Fruit fly (Drosophila melanogaster) whole organism, wandering third instar larva: ENCODE data around the gene CG45089.
A peak's percentile ranks its signal among the peaks of the same experiment; 100 is the strongest.

ENCODE experiments used
- Abd-B ChIP-seq: fragments of >200 bp; optimal IDR thresholded peaks from 2 replicates; lab custom pipeline; 2017; ENCODE audit warnings: missing biosample characterization, missing genetic modification characterization
- CG32264 ChIP-seq: fragments of 200-800 bp; sonication (Bioruptor generic); optimal IDR thresholded peaks from 2 replicates; lab custom pipeline; 2016; ENCODE audit warnings: missing biosample characterization, missing genetic modification characterization
- CG9705 ChIP-seq: fragments of 200-800 bp; sonication (Bioruptor generic); optimal IDR thresholded peaks from 2 replicates; lab custom pipeline; 2018; ENCODE audit warnings: missing biosample characterization, mild to moderate bottlenecking, missing genetic modification characterization
- CrebA ChIP-seq: fragments of 200-800 bp; sonication (Bioruptor generic); optimal IDR thresholded peaks from 2 replicates; lab custom pipeline; 2016; ENCODE audit warnings: missing biosample characterization, mild to moderate bottlenecking, missing genetic modification characterization, borderline replicate concordance
- Dfd ChIP-seq: fragments of >200 bp; optimal IDR thresholded peaks from 2 replicates; lab custom pipeline; 2017; ENCODE audit warnings: missing biosample characterization, missing genetic modification characterization
- Dif ChIP-seq: fragments of 200-275, 200-300 bp; sonication (Bioruptor generic); optimal IDR thresholded peaks from 2 replicates; lab custom pipeline; 2018; ENCODE audit warnings: missing biosample characterization, missing genetic modification characterization; ENCODE audit not compliant: partially characterized antibody
- GATAd ChIP-seq: sonication (Bioruptor generic); optimal IDR thresholded peaks from 2 replicates; lab custom pipeline; 2016; ENCODE audit warnings: missing biosample characterization, missing genetic modification characterization
- HLH106 ChIP-seq: fragments of 200-800 bp; optimal IDR thresholded peaks from 3 replicates; lab custom pipeline; 2019; ENCODE audit warnings: missing biosample characterization, mild to moderate bottlenecking, missing genetic modification characterization, moderate library complexity
- Hnf4 ChIP-seq: fragments of 200-800 bp; sonication (Bioruptor generic); optimal IDR thresholded peaks from 2 replicates; lab custom pipeline; 2016; ENCODE audit warnings: missing biosample characterization, mild to moderate bottlenecking, missing genetic modification characterization
- Hr78 ChIP-seq: fragments of >200 bp; optimal IDR thresholded peaks from 2 replicates; lab custom pipeline; 2017; ENCODE audit warnings: missing biosample characterization, missing genetic modification characterization
- Hr83 ChIP-seq: fragments of 200-300 bp; sonication (Bioruptor generic); optimal IDR thresholded peaks from 2 replicates; lab custom pipeline; 2016; ENCODE audit warnings: missing biosample characterization, mild to moderate bottlenecking, missing genetic modification characterization, moderate library complexity; ENCODE audit not compliant: poor library complexity, severe bottlenecking
- Jra ChIP-seq: sonication (Bioruptor generic); optimal IDR thresholded peaks from 2 replicates; lab custom pipeline; 2016; ENCODE audit warnings: missing biosample characterization, missing genetic modification characterization
- Mio ChIP-seq: sonication (Bioruptor generic); optimal IDR thresholded peaks from 2 replicates; lab custom pipeline; 2016; ENCODE audit warnings: missing biosample characterization, missing genetic modification characterization
- Myc ChIP-seq: fragments of >200 bp; optimal IDR thresholded peaks from 2 replicates; lab custom pipeline; 2017
- N ChIP-seq: fragments of >200 bp; optimal IDR thresholded peaks from 2 replicates; lab custom pipeline; 2018; ENCODE audit warnings: missing biosample characterization, missing external identifiers, missing genetic modification characterization
- OdsH ChIP-seq: fragments of 200-800 bp; sonication (Bioruptor generic); optimal IDR thresholded peaks from 2 replicates; lab custom pipeline; 2016; ENCODE audit warnings: missing biosample characterization, mild to moderate bottlenecking, missing genetic modification characterization
- Rel ChIP-seq, 2 experiments: fragments of 200-800 bp; sonication (Bioruptor generic) in 1 of 2; optimal IDR thresholded peaks; 2 replicates in 1 of 2; 3 replicates in 1 of 2; lab custom pipeline; 2016 to 2019; ENCODE audit warnings: mild to moderate bottlenecking in 2 of 2, missing biosample characterization in 2 of 2, missing genetic modification characterization in 2 of 2, moderate library complexity in 1 of 2
- Sp1 ChIP-seq: fragments of 200-800 bp; sonication (Bioruptor generic); optimal IDR thresholded peaks from 3 replicates; lab custom pipeline; 2019; ENCODE audit warnings: missing biosample characterization, mild to moderate bottlenecking, missing genetic modification characterization, moderate library complexity
- Vsx2 ChIP-seq: fragments of 200-300, 225-300 bp; sonication (Bioruptor generic); optimal IDR thresholded peaks from 2 replicates; lab custom pipeline; 2018; ENCODE audit warnings: missing biosample characterization, missing genetic modification characterization; ENCODE audit not compliant: partially characterized antibody
- br ChIP-seq: fragments of 200-800 bp; sonication (Bioruptor generic); optimal IDR thresholded peaks from 2 replicates; lab custom pipeline; 2016; ENCODE audit warnings: missing biosample characterization, missing genetic modification characterization
- brk ChIP-seq: fragments of 200-800 bp; sonication (Bioruptor generic); optimal IDR thresholded peaks from 2 replicates; lab custom pipeline; 2016; ENCODE audit warnings: missing biosample characterization, mild to moderate bottlenecking, missing genetic modification characterization
- dl ChIP-seq, 2 experiments: fragments of 175-275, 200-275 bp in 1 of 2; fragments of 200-275 bp in 1 of 2; sonication (Bioruptor generic); optimal IDR thresholded peaks; lab custom pipeline; 2018; ENCODE audit warnings: mild to moderate bottlenecking in 2 of 2, missing biosample characterization in 2 of 2, missing genetic modification characterization in 2 of 2, moderate library complexity in 2 of 2; ENCODE audit not compliant: partially characterized antibody in 2 of 2, insufficient read depth in 1 of 2
- dmrt93B ChIP-seq: fragments of 200-800 bp; sonication (Bioruptor generic); optimal IDR thresholded peaks from 2 replicates; lab custom pipeline; 2018; ENCODE audit warnings: missing biosample characterization, mild to moderate bottlenecking, missing genetic modification characterization
- dsf ChIP-seq: sonication (Bioruptor generic); optimal IDR thresholded peaks from 2 replicates; lab custom pipeline; 2016; ENCODE audit warnings: missing biosample characterization, missing genetic modification characterization, borderline replicate concordance
- ey ChIP-seq: fragments of 200-800 bp; sonication (Bioruptor generic); optimal IDR thresholded peaks from 2 replicates; lab custom pipeline; 2016; ENCODE audit warnings: missing biosample characterization, missing genetic modification characterization
- foxo ChIP-seq, 2 experiments: fragments of 200-800 bp; sonication (Bioruptor generic); optimal IDR thresholded peaks; 2 replicates in 1 of 2; 3 replicates in 1 of 2; lab custom pipeline; 2016 to 2017; ENCODE audit warnings: missing biosample characterization in 2 of 2, missing genetic modification characterization in 2 of 2
- fru ChIP-seq: fragments of 200-800 bp; sonication (Bioruptor generic); optimal IDR thresholded peaks from 3 replicates; lab custom pipeline; 2016; ENCODE audit warnings: missing biosample characterization, mild to moderate bottlenecking, missing genetic modification characterization
- h ChIP-seq: fragments of 200-800 bp; sonication (Bioruptor generic); optimal IDR thresholded peaks from 3 replicates; lab custom pipeline; 2016; ENCODE audit warnings: missing biosample characterization, mild to moderate bottlenecking, missing genetic modification characterization
- jim ChIP-seq: fragments of 175-275, 200-325 bp; sonication (Bioruptor generic); optimal IDR thresholded peaks from 2 replicates; lab custom pipeline; 2016; ENCODE audit warnings: missing biosample characterization, mild to moderate bottlenecking, missing genetic modification characterization
- lola ChIP-seq: fragments of >200 bp; optimal IDR thresholded peaks from 2 replicates; lab custom pipeline; 2017; ENCODE audit warnings: missing biosample characterization, missing genetic modification characterization
- pan ChIP-seq: fragments of >200 bp; optimal IDR thresholded peaks from 2 replicates; lab custom pipeline; 2017
- psq ChIP-seq: fragments of 200-800 bp; sonication (Bioruptor generic); optimal IDR thresholded peaks from 3 replicates; lab custom pipeline; 2017; ENCODE audit warnings: missing biosample characterization, mild to moderate bottlenecking, missing genetic modification characterization, moderate library complexity
- rgr ChIP-seq: fragments of 200-800 bp; sonication (Bioruptor generic); optimal IDR thresholded peaks from 3 replicates; lab custom pipeline; 2016; ENCODE audit warnings: missing biosample characterization, mild to moderate bottlenecking, missing genetic modification characterization
- sage ChIP-seq: fragments of 200-800 bp; sonication (Bioruptor generic); optimal IDR thresholded peaks from 2 replicates; lab custom pipeline; 2016; ENCODE audit warnings: missing biosample characterization, mild to moderate bottlenecking, missing genetic modification characterization
- sv ChIP-seq: fragments of 200-800 bp; sonication (Bioruptor generic); optimal IDR thresholded peaks from 3 replicates; lab custom pipeline; 2016; ENCODE audit warnings: missing biosample characterization, missing genetic modification characterization
- tai ChIP-seq: sonication (Bioruptor generic); optimal IDR thresholded peaks from 2 replicates; lab custom pipeline; 2016; ENCODE audit warnings: missing biosample characterization, missing genetic modification characterization
- usp ChIP-seq: fragments of >200 bp; optimal IDR thresholded peaks from 2 replicates; lab custom pipeline; 2017; ENCODE audit warnings: missing biosample characterization, missing genetic modification characterization
- woc ChIP-seq: sonication (Bioruptor generic); optimal IDR thresholded peaks from 2 replicates; lab custom pipeline; 2016; ENCODE audit warnings: missing biosample characterization, mild to moderate bottlenecking, missing genetic modification characterization

CG45089 gene

DNA sequence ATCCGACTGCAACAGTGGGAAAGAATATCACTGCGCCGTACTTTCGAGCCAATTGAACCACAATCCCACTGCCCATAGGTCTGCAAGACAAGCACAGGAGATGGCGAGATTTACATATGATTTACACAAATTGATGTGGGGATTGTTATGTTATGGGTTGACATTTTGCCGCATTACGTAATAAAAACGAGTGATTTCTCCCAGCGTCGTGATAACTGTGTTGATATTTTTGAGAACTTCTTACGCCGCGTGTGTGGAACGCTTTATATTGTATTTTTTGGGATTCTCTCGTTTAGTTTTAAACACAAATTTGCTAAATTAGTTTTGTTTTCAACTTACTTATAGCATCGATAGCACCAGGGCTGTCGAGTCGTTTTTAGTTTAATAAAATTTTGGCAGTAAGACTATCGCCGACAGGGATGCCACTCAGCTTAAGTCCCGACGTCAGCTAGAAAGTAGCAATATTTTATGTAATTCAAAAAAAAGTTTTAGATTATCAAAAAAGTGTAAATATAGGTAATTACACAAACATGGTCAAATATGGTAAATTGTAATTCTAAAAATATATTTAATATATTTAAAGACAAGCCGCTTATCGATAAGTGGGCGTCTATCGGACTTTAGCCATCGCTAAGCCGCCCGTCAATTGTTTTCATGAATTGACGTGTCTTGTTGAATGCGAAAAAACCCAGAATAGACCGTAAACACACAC, at the start of gene CG45089, which contains the start of the genes ND-MNLL and p115:
Gene CG45089, minus strand, starts transcription at position 388 of the 712 bp plus-strand sequence.
Gene ND-MNLL, minus strand, starts transcription at position 388 of the 712 bp plus-strand sequence.
Gene p115, plus strand, starts transcription at position 621 of the 712 bp plus-strand sequence.
- TF ChIP-seq jim (GFP tag; lab: Kevin White, UChicago) (no peak), dsf (GFP tag; lab: Kevin White, UChicago) (peak; percentile 32), Hr78 (GFP tag; lab: Kevin White, UChicago) (no peak), Hr83 (GFP tag; lab: Kevin White, UChicago) (peak; percentile 31), brk (GFP tag; lab: Kevin White, UChicago) (no peak), Myc (lab: Kevin White, UChicago) (peak; percentile 68), br (peak; percentile 40), Hnf4 (GFP tag; lab: Kevin White, UChicago) (peak; percentile 79), Rel (GFP tag; optimal IDR thresholded peaks at IDR 0.05; lab: Kevin White, UChicago) (no peak), Rel (tag; optimal IDR thresholded peaks at IDR 0.05; lab: Kevin White, UChicago) (peak; percentile 21), dl (GFP tag; optimal IDR thresholded peaks at IDR 0.05; lab: Kevin White, UChicago; ENCODE audit: insufficient read depth in 1 of 2, partially characterized antibody in 2 of 2) (no peak), Vsx2 (GFP tag; lab: Kevin White, UChicago) (no peak), HLH106 (tag; lab: Kevin White, UChicago) (peak; percentile 78), Dfd (GFP tag; lab: Kevin White, UChicago) (no peak), woc (peak; percentile 61), h (GFP tag; lab: Kevin White, UChicago) (peak; percentile 69), fru (GFP tag; lab: Kevin White, UChicago) (peak; percentile 59), sage (GFP tag; lab: Kevin White, UChicago) (peak; percentile 54), lola (GFP tag; lab: Kevin White, UChicago) (no peak), Abd-B (no peak), tai (GFP tag; lab: Kevin White, UChicago) (no peak), ey (GFP tag; lab: Kevin White, UChicago) (peak; percentile 30), OdsH (GFP tag; lab: Kevin White, UChicago) (peak; percentile 50), Dif (GFP tag; lab: Kevin White, UChicago) (no peak), rgr (GFP tag; lab: Kevin White, UChicago) (peak; percentile 70), pan (lab: Kevin White, UChicago) (no peak), dmrt93B (GFP tag; lab: Kevin White, UChicago) (peak; percentile 9), N (GFP tag; lab: Kevin White, UChicago) (no peak), Mio (GFP tag; lab: Kevin White, UChicago) (no peak), CG32264 (GFP tag; lab: Kevin White, UChicago) (no peak), Jra (GFP tag; lab: Kevin White, UChicago) (peak; percentile 33), CrebA (GFP tag; lab: Kevin White, UChicago) (no peak), foxo (GFP tag; optimal IDR thresholded peaks at IDR 0.05; lab: Kevin White, UChicago) (peak in 1 of 2 experiments; percentile 79), sv (GFP tag; lab: Kevin White, UChicago) (peak; percentile 44), CG9705 (GFP tag; lab: Kevin White, UChicago) (peak; percentile 50), usp (no peak), psq (GFP tag; lab: Kevin White, UChicago) (peak; percentile 55), GATAd (peak; percentile 37), Sp1 (GFP tag; lab: Kevin White, UChicago) (peak; percentile 59)
- TF ChIP-seq, all 38 proteins: peak for 22

DNA sequence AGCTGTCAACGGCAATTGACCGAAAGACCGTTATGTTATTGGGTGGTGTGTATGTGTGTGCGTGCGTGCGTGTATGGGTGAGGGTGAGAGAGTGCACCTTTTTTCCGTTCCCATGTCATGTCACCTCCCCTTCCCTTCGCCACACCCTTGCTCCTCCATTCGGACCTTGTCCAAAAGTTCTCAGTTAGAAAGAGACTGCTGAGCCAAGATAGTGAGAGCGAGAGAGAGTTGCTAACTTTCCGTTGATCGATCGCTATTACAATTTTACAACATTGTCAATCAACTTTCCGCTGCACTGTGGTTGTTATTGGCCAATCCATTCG, 44.8 kb upstream of the CG45089 start:
- no peak for TF ChIP-seq dl (GFP tag; optimal IDR thresholded peaks at IDR 0.05; lab: Kevin White, UChicago; ENCODE audit: insufficient read depth in 1 of 2, partially characterized antibody in 2 of 2)
- TF ChIP-seq fru (GFP tag; lab: Kevin White, UChicago), result peak; percentile 28
- no peak for TF ChIP-seq OdsH (GFP tag; lab: Kevin White, UChicago)
- TF ChIP-seq CrebA (GFP tag; lab: Kevin White, UChicago), result no peak
- TF ChIP-seq h (GFP tag; lab: Kevin White, UChicago), result peak; percentile 6
- no peak for TF ChIP-seq Hr78 (GFP tag; lab: Kevin White, UChicago)
- TF ChIP-seq, all 38 proteins: peak for 2
